Worm (Caenorhabditis elegans): ENCODE results near the gene K04H4.5.

- no peak for TF ChIP-seq nhr-237 (tag; optimal IDR thresholded peaks at IDR 0.05)
- no peak for TF ChIP-seq nhr-25 (tag; optimal IDR thresholded peaks at IDR 0.05)
- no peak for TF ChIP-seq unc-39 (tag; optimal IDR thresholded peaks at IDR 0.05)
- TF ChIP-seq pha-4 (tag; optimal IDR thresholded peaks at IDR 0.05), result no peak
- TF ChIP-seq nhr-12 (tag; optimal IDR thresholded peaks at IDR 0.05), result no peak
- no peak for TF ChIP-seq R02D3.7 (tag; optimal IDR thresholded peaks at IDR 0.05)
- TF ChIP-seq ztf-11 (tag; optimal IDR thresholded peaks at IDR 0.05), result no peak
- TF ChIP-seq ceh-9 (tag; optimal IDR thresholded peaks at IDR 0.05), result no peak
- TF ChIP-seq lin-15B (tag; optimal IDR thresholded peaks at IDR 0.05), result no peak
- no peak for TF ChIP-seq nhr-28 (tag; optimal IDR thresholded peaks at IDR 0.05)
- TF ChIP-seq zag-1 (tag; optimal IDR thresholded peaks at IDR 0.05), result no peak
- TF ChIP-seq mdl-1 (tag; optimal IDR thresholded peaks at IDR 0.05), result no peak
Observed at ce11 chrIII:9366971-9367370, 7.8 kb downstream of the K04H4.5 start, which contains the start of gene crn-6.

Measured in whole organism, L3 larva.